Worm (Caenorhabditis elegans) whole organism, young adult: ENCODE measurements around the gene col-163.

ENCODE experiments used
- B0019.2 ChIP-seq: fragments of 200-800 bp; sonication (Bioruptor generic); conservative IDR thresholded peaks from 2 replicates; pipeline ENCODE4 v1.3.6; 2022; ENCODE audit warnings: missing genetic modification reagents, missing genetic modification characterization, missing compliant biosample characterization
- B0261.1 ChIP-seq: sonication (generic microtip); optimal IDR thresholded peaks from 2 replicates; lab custom pipeline; 2016; ENCODE audit warnings: mild to moderate bottlenecking, missing genetic modification characterization, moderate library complexity, missing compliant biosample characterization
- B0336.3 ChIP-seq: fragments of 200-800 bp; sonication (Bioruptor generic); IDR thresholded peaks from 2 replicates; pipeline ENCODE4 v1.3.6; 2022; ENCODE audit warnings: missing genetic modification characterization, missing compliant biosample characterization
- C17E4.6 ChIP-seq: fragments of 200-800 bp; sonication (Bioruptor generic); IDR thresholded peaks from 2 replicates; pipeline ENCODE4 v1.3.6; 2022; ENCODE audit warnings: missing genetic modification reagents, missing genetic modification characterization, missing compliant biosample characterization
- F33H1.4 ChIP-seq: fragments of 200-800 bp; sonication (Bioruptor generic); IDR thresholded peaks from 2 replicates; pipeline ENCODE4 v1.3.6; 2022; ENCODE audit warnings: missing genetic modification reagents, missing genetic modification characterization, missing compliant biosample characterization
- F52B5.7 ChIP-seq: sonication (generic microtip); optimal IDR thresholded peaks from 2 replicates; lab custom pipeline; 2016; ENCODE audit warnings: mild to moderate bottlenecking, missing genetic modification characterization, missing compliant biosample characterization
- F57C9.4 ChIP-seq: sonication (generic microtip); optimal IDR thresholded peaks from 2 replicates; lab custom pipeline; 2017; ENCODE audit warnings: mild to moderate bottlenecking, missing genetic modification characterization, missing compliant biosample characterization
- T26A5.8 ChIP-seq: sonication (generic microtip); optimal IDR thresholded peaks from 2 replicates; lab custom pipeline; 2016; ENCODE audit warnings: missing genetic modification characterization, missing compliant biosample characterization
- ZK185.1 ChIP-seq: sonication (generic microtip); optimal IDR thresholded peaks from 2 replicates; lab custom pipeline; 2016; ENCODE audit warnings: mild to moderate bottlenecking, missing genetic modification characterization, missing compliant biosample characterization; ENCODE audit not compliant: poor library complexity, severe bottlenecking
- attf-3 ChIP-seq: fragments of 200-800 bp; sonication (Bioruptor generic); conservative IDR thresholded peaks from 2 replicates; pipeline ENCODE4 v1.3.6; 2022; ENCODE audit warnings: missing genetic modification reagents, missing genetic modification characterization, missing compliant biosample characterization
- attf-5 ChIP-seq: fragments of 200-800 bp; sonication (Bioruptor generic); optimal IDR thresholded peaks from 2 replicates; lab custom pipeline; 2018; ENCODE audit warnings: mild to moderate bottlenecking, missing genetic modification characterization, missing compliant biosample characterization
- bed-2 ChIP-seq: fragments of 200-800 bp; sonication (Bioruptor generic); IDR thresholded peaks from 2 replicates; pipeline ENCODE4 v1.3.6; 2022; ENCODE audit warnings: missing genetic modification reagents, missing genetic modification characterization, missing compliant biosample characterization
- cebp-1 ChIP-seq, 2 experiments: fragments of 200-800 bp in 1 of 2; sonication (Bioruptor generic) in 1 of 2; sonication (generic microtip) in 1 of 2; IDR thresholded peaks in 1 of 2; optimal IDR thresholded peaks in 1 of 2; 2 replicates each; pipeline versions ENCODE4 v1.3.6 to Lab custom; 2017 to 2022; ENCODE audit warnings: missing compliant biosample characterization in 2 of 2, missing genetic modification characterization in 2 of 2, mild to moderate bottlenecking in 1 of 2, missing genetic modification reagents in 1 of 2, moderate library complexity in 1 of 2
- chd-7 ChIP-seq: sonication (generic microtip); optimal IDR thresholded peaks from 2 replicates; lab custom pipeline; 2016; ENCODE audit warnings: mild to moderate bottlenecking, missing genetic modification characterization, moderate library complexity, missing compliant biosample characterization
- die-1 ChIP-seq: sonication (generic microtip); optimal IDR thresholded peaks from 2 replicates; lab custom pipeline; 2016; ENCODE audit warnings: missing genotype, mild to moderate bottlenecking, missing genetic modification characterization, missing compliant biosample characterization
- dpl-1 ChIP-seq: fragments of 150-350 bp; optimal IDR thresholded peaks from 2 replicates; lab custom pipeline; 2014; ENCODE audit warnings: missing biosample characterization, missing genetic modification reagents, missing genetic modification characterization
- ets-4 ChIP-seq: fragments of 200-800 bp; sonication (Bioruptor generic); optimal IDR thresholded peaks from 2 replicates; lab custom pipeline; 2018; ENCODE audit warnings: mild to moderate bottlenecking, missing genetic modification characterization, missing compliant biosample characterization
- hmg-1.2 ChIP-seq: fragments of 200-800 bp; sonication (Bioruptor generic); IDR thresholded peaks from 2 replicates; pipeline ENCODE4 v1.3.6; 2022; ENCODE audit warnings: missing genetic modification reagents, missing genetic modification characterization, missing compliant biosample characterization
- hsf-1 ChIP-seq: fragments of 200-800 bp; sonication (Bioruptor generic); IDR thresholded peaks from 2 replicates; pipeline ENCODE4 v1.3.6; 2022; ENCODE audit warnings: missing genetic modification reagents, missing genetic modification characterization, missing compliant biosample characterization
- lag-1 ChIP-seq: fragments of 200-800 bp; sonication (Bioruptor generic); IDR thresholded peaks from 2 replicates; pipeline ENCODE4 v1.3.6; 2022; ENCODE audit warnings: missing genetic modification reagents, missing genetic modification characterization, missing compliant biosample characterization
- let-526 ChIP-seq: fragments of 200-800 bp; sonication (Bioruptor generic); IDR thresholded peaks from 2 replicates; pipeline ENCODE4 v1.3.6; 2022; ENCODE audit warnings: missing genetic modification reagents, missing genetic modification characterization, missing compliant biosample characterization
- let-607 ChIP-seq, 2 experiments: fragments of 200-800 bp in 1 of 2; sonication (Bioruptor generic) in 1 of 2; sonication (generic microtip) in 1 of 2; optimal IDR thresholded peaks; 2 replicates each; lab custom pipeline; 2016 to 2018; ENCODE audit warnings: mild to moderate bottlenecking in 2 of 2, missing compliant biosample characterization in 2 of 2, missing genetic modification characterization in 2 of 2, moderate library complexity in 2 of 2, missing genotype in 1 of 2
- lir-1 ChIP-seq: fragments of 200-800 bp; sonication (Bioruptor generic); conservative IDR thresholded peaks from 2 replicates; pipeline ENCODE4 v1.3.6; 2022; ENCODE audit warnings: missing genetic modification reagents, missing genetic modification characterization, missing compliant biosample characterization
- lsy-27 ChIP-seq: sonication (generic microtip); optimal IDR thresholded peaks from 2 replicates; lab custom pipeline; 2017; ENCODE audit warnings: missing genetic modification characterization, mild to moderate bottlenecking, missing compliant biosample characterization, antibody characterized with exemption, missing genotype, borderline replicate concordance; ENCODE audit not compliant: insufficient read depth
- madf-10 ChIP-seq: sonication (generic microtip); optimal IDR thresholded peaks from 2 replicates; lab custom pipeline; 2016; ENCODE audit warnings: mild to moderate bottlenecking, missing genetic modification characterization, missing compliant biosample characterization
- madf-6 ChIP-seq: fragments of 200-800 bp; sonication (Bioruptor generic); IDR thresholded peaks from 2 replicates; pipeline ENCODE4 v1.3.6; 2022; ENCODE audit warnings: missing genetic modification reagents, missing genetic modification characterization, missing compliant biosample characterization
- nhr-120 ChIP-seq: fragments of 200-800 bp; sonication (Bioruptor generic); IDR thresholded peaks from 2 replicates; pipeline ENCODE4 v1.3.6; 2022; ENCODE audit warnings: missing genetic modification characterization, missing compliant biosample characterization
- nhr-80 ChIP-seq: sonication (generic microtip); optimal IDR thresholded peaks from 2 replicates; lab custom pipeline; 2016; ENCODE audit warnings: missing genetic modification characterization, missing compliant biosample characterization
- pha-4 ChIP-seq: fragments of 150-350 bp; sonication (generic microtip); optimal IDR thresholded peaks from 2 replicates; lab custom pipeline; 2014; ENCODE audit warnings: missing biosample characterization, missing genetic modification reagents, missing genetic modification characterization
- rcor-1 ChIP-seq: fragments of 200-800 bp; sonication (Bioruptor generic); IDR thresholded peaks from 2 replicates; pipeline ENCODE4 v1.3.6; 2022; ENCODE audit warnings: missing genetic modification reagents, missing genetic modification characterization, missing compliant biosample characterization
- rpc-1 ChIP-seq, 2 experiments: fragments of 150-350 bp in 1 of 2; sonication (generic microtip) in 1 of 2; optimal IDR thresholded peaks; 2 replicates each; lab custom pipeline; 2014 to 2018; ENCODE audit warnings: missing biosample characterization in 1 of 2, missing genetic modification characterization in 1 of 2, missing genetic modification reagents in 1 of 2, missing genotype in 1 of 2
- snpc-1.1 ChIP-seq: sonication (generic microtip); optimal IDR thresholded peaks from 2 replicates; lab custom pipeline; 2017; ENCODE audit warnings: missing genetic modification characterization, mild to moderate bottlenecking, missing compliant biosample characterization, antibody characterized with exemption, moderate library complexity, missing genotype, missing genetic modification reagents; ENCODE audit not compliant: insufficient read depth
- somi-1 ChIP-seq: fragments of 200-800 bp; sonication (Bioruptor generic); optimal IDR thresholded peaks from 2 replicates; lab custom pipeline; 2018; ENCODE audit warnings: mild to moderate bottlenecking, missing genetic modification characterization, missing compliant biosample characterization
- tbp1 ChIP-seq: fragments of 200-800 bp; sonication (Bioruptor generic); optimal IDR thresholded peaks from 2 replicates; lab custom pipeline; 2018; ENCODE audit warnings: mild to moderate bottlenecking, missing genetic modification characterization, missing compliant biosample characterization
- unc-130 ChIP-seq: sonication (generic microtip); optimal IDR thresholded peaks from 2 replicates; lab custom pipeline; 2016; ENCODE audit warnings: missing genetic modification reagents, missing genetic modification characterization, missing compliant biosample characterization
- xnd-1 ChIP-seq: sonication (generic microtip); optimal IDR thresholded peaks from 2 replicates; lab custom pipeline; 2016; ENCODE audit warnings: missing genotype, missing genetic modification reagents, missing genetic modification characterization, missing compliant biosample characterization
- zim-3 ChIP-seq: sonication (generic microtip); optimal IDR thresholded peaks from 2 replicates; lab custom pipeline; 2017; ENCODE audit warnings: mild to moderate bottlenecking, missing genetic modification characterization, moderate library complexity, missing compliant biosample characterization
- ztf-25 ChIP-seq: fragments of 200-800 bp; sonication (Bioruptor generic); IDR thresholded peaks from 2 replicates; pipeline ENCODE4 v1.3.6; 2022; ENCODE audit warnings: missing genetic modification reagents, missing genetic modification characterization, missing compliant biosample characterization
- ztf-28 ChIP-seq: fragments of 200-800 bp; sonication (Bioruptor generic); IDR thresholded peaks from 2 replicates; pipeline ENCODE4 v1.3.6; 2022; ENCODE audit warnings: missing genetic modification reagents, missing genetic modification characterization, missing compliant biosample characterization

The col-163 gene

ce11 chrV:20599795-20600194 lies at the start of gene col-163:
TSS of gene col-163 (plus strand) at chrV:20600095.
- TF ChIP-seq B0336.3 (GFP tag; lab: Robert Waterston, UW) = no peak
- no peak for TF ChIP-seq dpl-1 (GFP tag; lab: Kevin White, UChicago)
- no peak for TF ChIP-seq madf-10 (tag; lab: Kevin White, UChicago)

ce11 chrV:20551096-20551495 lies 48.8 kb upstream of the col-163 start, which contains the start of gene Y38H6C.20:
TSS of gene Y38H6C.20 (minus strand) at chrV:20551196.
- TF ChIP-seq B0261.1 (tag; lab: Kevin White, UChicago) (no peak), zim-3 (tag; lab: Kevin White, UChicago) (no peak), bed-2 (no peak), T26A5.8 (tag; lab: Kevin White, UChicago) (no peak), B0019.2 (no peak), unc-130 (GFP tag; lab: Kevin White, UChicago) (no peak), die-1 (tag; lab: Kevin White, UChicago) (no peak), lir-1 (GFP tag; lab: Robert Waterston, UW) (no peak), xnd-1 (tag; lab: Kevin White, UChicago) (no peak), rpc-1 (optimal IDR thresholded peaks at IDR 0.05; lab: Kevin White, UChicago) (no peak), rpc-1 (tag; optimal IDR thresholded peaks at IDR 0.05; lab: Kevin White, UChicago) (no peak), ets-4 (GFP tag; lab: Kevin White, UChicago) (no peak)

ce11 chrV:20552971-20553370 lies 46.9 kb upstream of the col-163 start, which contains the start of gene vmo-1:
TSS of gene vmo-1 (minus strand) at chrV:20553071.
- TF ChIP-seq pha-4 (no peak), nhr-120 (GFP tag; lab: Robert Waterston, UW) (no peak), rcor-1 (GFP tag; lab: Robert Waterston, UW) (no peak), let-607 (tag; optimal IDR thresholded peaks at IDR 0.05; lab: Kevin White, UChicago) (no peak), snpc-1.1 (tag; lab: Kevin White, UChicago) (no peak), C17E4.6 (no peak), ztf-25 (no peak)

- TF ChIP-seq chd-7 (tag; lab: Kevin White, UChicago) (no peak), nhr-80 (tag; lab: Kevin White, UChicago) (peak; percentile 24)
- TF ChIP-seq, all 124 proteins: peak for 1
Observed at ce11 chrV:20555120-20555519, 44.8 kb upstream of the col-163 start, which contains the start of gene Y38H6C.21. TSS of gene Y38H6C.21 (minus strand) at chrV:20555267.

- TF ChIP-seq lag-1 (GFP tag; lab: Robert Waterston, UW) = no peak
- TF ChIP-seq ZK185.1 (tag; lab: Kevin White, UChicago) = no peak
- TF ChIP-seq F33H1.4 = no peak
- TF ChIP-seq nhr-80 (tag; lab: Kevin White, UChicago) = peak; percentile 2
- no peak for TF ChIP-seq lsy-27 (tag; lab: Kevin White, UChicago)
- no peak for TF ChIP-seq xnd-1 (tag; lab: Kevin White, UChicago)
- no peak for TF ChIP-seq ztf-25
Observed at ce11 chrV:20556260-20556659, 43.6 kb upstream of the col-163 start, which contains the start of gene Y38H6C.23. TSS of gene Y38H6C.23 (minus strand) at chrV:20556360.

ce11 chrV:20558270-20558669 lies 41.6 kb upstream of the col-163 start, which contains the start of gene abf-4:
TSS of gene abf-4 (minus strand) at chrV:20558370.
- TF ChIP-seq cebp-1 (GFP tag; IDR thresholded peaks at IDR 0.05; lab: Robert Waterston, UW) (no peak), cebp-1 (tag; optimal IDR thresholded peaks at IDR 0.05; lab: Kevin White, UChicago) (no peak), somi-1 (GFP tag; lab: Kevin White, UChicago) (no peak), dpl-1 (GFP tag; lab: Kevin White, UChicago) (no peak), F52B5.7 (tag; lab: Kevin White, UChicago) (no peak), hmg-1.2 (GFP tag; lab: Robert Waterston, UW) (no peak), madf-6 (GFP tag; lab: Robert Waterston, UW) (no peak), tbp1 (GFP tag; lab: Kevin White, UChicago) (no peak), lag-1 (GFP tag; lab: Robert Waterston, UW) (no peak), attf-5 (GFP tag; lab: Kevin White, UChicago) (no peak), die-1 (tag; lab: Kevin White, UChicago) (no peak), ztf-28 (GFP tag; lab: Robert Waterston, UW) (no peak), attf-3 (GFP tag; lab: Robert Waterston, UW) (no peak), let-526 (GFP tag; lab: Robert Waterston, UW) (no peak), B0336.3 (GFP tag; lab: Robert Waterston, UW) (no peak), F57C9.4 (no peak), hsf-1 (GFP tag; lab: Robert Waterston, UW) (no peak)
